Fruit fly (Drosophila melanogaster): ENCODE data around the gene Galk.

Gene Galk

DNA sequence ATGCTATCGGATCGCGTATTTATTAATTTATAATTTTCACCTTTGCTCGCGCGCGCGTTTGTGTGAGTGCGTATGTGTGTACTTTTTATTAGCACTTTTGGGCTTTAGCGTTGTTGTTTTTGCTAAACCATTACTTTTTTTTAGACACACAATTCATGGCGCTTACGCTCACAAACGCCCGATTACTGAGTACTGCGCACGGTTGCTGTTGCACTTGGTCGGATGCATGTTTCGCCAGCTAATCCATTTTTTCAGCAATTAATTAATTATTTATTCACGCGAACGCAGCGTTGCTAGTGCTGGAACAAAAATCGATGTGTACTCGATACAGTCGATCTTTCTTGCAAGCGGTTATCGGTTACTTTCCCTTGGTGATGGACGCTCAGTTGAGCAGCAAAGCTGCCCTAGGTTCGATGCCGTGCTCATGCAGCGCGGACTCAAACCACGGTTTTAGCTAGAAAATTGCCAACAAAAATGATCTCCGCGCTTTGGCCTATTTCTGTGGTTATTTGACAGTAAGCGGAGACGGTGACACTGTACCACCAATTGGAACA, 11.9 kb upstream of the Galk start, which contains the start of the genes smg and CG5087 (continued):
- TF ChIP-seq MTF-1 (GFP tag; optimal IDR thresholded peaks at IDR 0.05; ENCODE audit: borderline replicate concordance) (no peak), crp (GFP tag; optimal IDR thresholded peaks at IDR 0.05) (peak in 1 of 2 experiments; percentile 1), cato (GFP tag; optimal IDR thresholded peaks at IDR 0.05; ENCODE audit: borderline replicate concordance) (no peak), Lhr (GFP tag; optimal IDR thresholded peaks at IDR 0.05) (peak; percentile 97), bowl (GFP tag; IDR thresholded peaks at IDR 0.05) (no peak), chm (GFP tag; IDR thresholded peaks at IDR 0.05) (0 out of 2 replicates have a peak, but pooled peaks have one; percentile 24), CG30403 (GFP tag; optimal IDR thresholded peaks at IDR 0.05) (peak; percentile 50), Deaf1 (tag; optimal IDR thresholded peaks at IDR 0.05) (peak; percentile 10), Sox100B (GFP tag; optimal IDR thresholded peaks at IDR 0.05) (no peak), Ssrp (tag; optimal IDR thresholded peaks at IDR 0.05) (no peak), pita (GFP tag; optimal IDR thresholded peaks at IDR 0.05) (peak; percentile 97), gfzf (GFP tag; optimal IDR thresholded peaks at IDR 0.05) (peak; percentile 100), nerfin-1 (tag; optimal IDR thresholded peaks at IDR 0.05) (no peak), Scr (GFP tag; IDR thresholded peaks at IDR 0.05; ENCODE audit: partially characterized antibody) (peak; percentile 59), Sry-δ (GFP tag; optimal IDR thresholded peaks at IDR 0.05) (peak; percentile 99), CkIIα-i1 (GFP tag; IDR thresholded peaks at IDR 0.05) (no peak), repo (GFP tag; optimal IDR thresholded peaks at IDR 0.05) (peak; percentile 63), CG5953 (GFP tag; IDR thresholded peaks at IDR 0.05) (no peak), CG7987 (GFP tag; optimal IDR thresholded peaks at IDR 0.05) (peak; percentile 56), Neu2 (GFP tag; optimal IDR thresholded peaks at IDR 0.05; ENCODE audit: borderline replicate concordance) (no peak), fd96Cb (tag; optimal IDR thresholded peaks at IDR 0.05) (no peak), ro (GFP tag; IDR thresholded peaks at IDR 0.05) (no peak), NC2α (GFP tag; optimal IDR thresholded peaks at IDR 0.05) (no peak), CG11696 (GFP tag; IDR thresholded peaks at IDR 0.05) (no peak), CG7928 (GFP tag; optimal IDR thresholded peaks at IDR 0.05) (peak; percentile 42), CG12942 (GFP tag; optimal IDR thresholded peaks at IDR 0.05) (peak; percentile 46), CG3838 (GFP tag; optimal IDR thresholded peaks at IDR 0.05) (no peak), Asciz (GFP tag; optimal IDR thresholded peaks at IDR 0.05) (no peak), CG4360 (GFP tag; IDR thresholded peaks at IDR 0.05) (no peak; the same call in 1 of the 2 replicates), CG7786 (GFP tag; optimal IDR thresholded peaks at IDR 0.05) (peak; percentile 8), CG10565 (GFP tag; optimal IDR thresholded peaks at IDR 0.05) (no peak), CG12219 (GFP tag; optimal IDR thresholded peaks at IDR 0.05) (no peak), Abd-B (GFP tag; optimal IDR thresholded peaks at IDR 0.05) (peak; percentile 33), CG12659 (GFP tag; optimal IDR thresholded peaks at IDR 0.05) (peak; percentile 89), sisA (GFP tag; IDR thresholded peaks at IDR 0.05) (0 out of 2 replicates have a peak, but pooled peaks have one; percentile 23), CG5245 (GFP tag; optimal IDR thresholded peaks at IDR 0.05) (no peak), Dfd (GFP tag; optimal IDR thresholded peaks at IDR 0.05) (no peak), CG2120 (GFP tag; optimal IDR thresholded peaks at IDR 0.05) (peak; percentile 72), Sin3A (optimal IDR thresholded peaks at IDR 0.05) (peak; percentile 85), fru (optimal IDR thresholded peaks at IDR 0.05) (no peak), eve (GFP tag; optimal IDR thresholded peaks at IDR 0.05) (no peak), Fer1 (GFP tag; optimal IDR thresholded peaks at IDR 0.05) (peak; percentile 16), CG30020 (tag; optimal IDR thresholded peaks at IDR 0.05) (no peak), CG17186 (GFP tag; optimal IDR thresholded peaks at IDR 0.05) (peak; percentile 84), dm (GFP tag; optimal IDR thresholded peaks at IDR 0.05) (peak; percentile 57), CG12391 (tag; optimal IDR thresholded peaks at IDR 0.05) (peak; percentile 56), CG14441 (GFP tag; IDR thresholded peaks at IDR 0.05) (0 out of 2 replicates have a peak, but pooled peaks have one; percentile 25), exex (tag; optimal IDR thresholded peaks at IDR 0.05) (peak; percentile 67), al (GFP tag; IDR thresholded peaks at IDR 0.05) (peak; percentile 27; the same call in 1 of the 2 replicates), TFAM (GFP tag; optimal IDR thresholded peaks at IDR 0.05) (no peak)
